Worm (Caenorhabditis elegans): ENCODE results near the gene C44H4.6.

Gene C44H4.6

ce11 chrX:14599245-14599644 lies at the start of gene C44H4.6:
TSS of gene C44H4.6 (minus strand) at chrX:14599345.
- TF ChIP-seq C38D4.7 (GFP tag; optimal IDR thresholded peaks at IDR 0.05): no peak

ce11 chrX:14645392-14645791 lies 46.2 kb upstream of the C44H4.6 start, which contains the start of gene F54E4.4:
TSS of gene F54E4.4 (minus strand) at chrX:14645492.
- TF ChIP-seq elt-2 (tag; optimal IDR thresholded peaks at IDR 0.05) (no peak), lim-6 (tag; optimal IDR thresholded peaks at IDR 0.05) (no peak), rnt-1 (tag; optimal IDR thresholded peaks at IDR 0.05) (no peak), nhr-11 (tag; optimal IDR thresholded peaks at IDR 0.05) (no peak), lin-11 (tag; optimal IDR thresholded peaks at IDR 0.05) (no peak), ceh-31 (tag; optimal IDR thresholded peaks at IDR 0.05) (no peak), ama-1 (optimal IDR thresholded peaks at IDR 0.05) (no peak)

ce11 chrX:14639941-14640340 lies 40.8 kb upstream of the C44H4.6 start:
- TF ChIP-seq nfya-1 (tag; optimal IDR thresholded peaks at IDR 0.05) (peak; percentile 35), ahr-1 (tag; optimal IDR thresholded peaks at IDR 0.05) (no peak), nhr-11 (tag; optimal IDR thresholded peaks at IDR 0.05) (no peak), madf-2 (tag; optimal IDR thresholded peaks at IDR 0.05) (no peak), ceh-19 (GFP tag; optimal IDR thresholded peaks at IDR 0.05) (no peak), ztf-16 (tag; optimal IDR thresholded peaks at IDR 0.05) (no peak), ceh-31 (tag; optimal IDR thresholded peaks at IDR 0.05) (peak; percentile 62), Y22D7AL.16 (tag; optimal IDR thresholded peaks at IDR 0.05) (no peak), F13H6.1 (tag; optimal IDR thresholded peaks at IDR 0.05) (no peak), syd-9 (tag; optimal IDR thresholded peaks at IDR 0.05) (no peak), sox-4 (tag; optimal IDR thresholded peaks at IDR 0.05) (no peak), dve-1 (tag; optimal IDR thresholded peaks at IDR 0.05) (no peak), hlh-8 (tag; optimal IDR thresholded peaks at IDR 0.05) (no peak), ref-2 (tag; optimal IDR thresholded peaks at IDR 0.05) (no peak), C38D4.7 (GFP tag; optimal IDR thresholded peaks at IDR 0.05) (no peak), sox-2 (GFP tag; IDR thresholded peaks at IDR 0.05) (no peak), ceh-18 (tag; optimal IDR thresholded peaks at IDR 0.05) (peak; percentile 79), npax-4 (tag; optimal IDR thresholded peaks at IDR 0.05) (no peak), ceh-14 (tag; optimal IDR thresholded peaks at IDR 0.05) (peak; percentile 45), pag-3 (tag; optimal IDR thresholded peaks at IDR 0.05; ENCODE audit: borderline replicate concordance) (peak; percentile 30), ceh-45 (GFP tag; IDR thresholded peaks at IDR 0.05) (no peak), lin-11 (tag; optimal IDR thresholded peaks at IDR 0.05) (no peak), ets-4 (tag; optimal IDR thresholded peaks at IDR 0.05) (no peak), sdc-2 (tag; optimal IDR thresholded peaks at IDR 0.05) (no peak), unc-42 (tag; optimal IDR thresholded peaks at IDR 0.05) (peak; percentile 86), elt-2 (tag; optimal IDR thresholded peaks at IDR 0.05) (no peak), pat-9 (tag; optimal IDR thresholded peaks at IDR 0.05) (no peak), tbx-2 (tag; optimal IDR thresholded peaks at IDR 0.05) (peak; percentile 30), nhr-232 (tag; optimal IDR thresholded peaks at IDR 0.05) (no peak), T23F11.4 (GFP tag; optimal IDR thresholded peaks at IDR 0.05) (no peak), pax-1 (tag; optimal IDR thresholded peaks at IDR 0.05) (no peak), pha-2 (tag; optimal IDR thresholded peaks at IDR 0.05) (no peak), C08G9.2 (tag; optimal IDR thresholded peaks at IDR 0.05) (no peak), K02D7.2 (tag; optimal IDR thresholded peaks at IDR 0.05) (no peak), eyg-1 (tag; optimal IDR thresholded peaks at IDR 0.05) (no peak), ceh-34 (tag; optimal IDR thresholded peaks at IDR 0.05) (peak; percentile 33), zip-5 (tag; optimal IDR thresholded peaks at IDR 0.05) (no peak), tbx-7 (tag; optimal IDR thresholded peaks at IDR 0.05) (no peak), dmd-4 (tag; optimal IDR thresholded peaks at IDR 0.05; ENCODE audit: borderline replicate concordance) (peak; percentile 51), che-1 (tag; optimal IDR thresholded peaks at IDR 0.05) (no peak), ceh-24 (tag; optimal IDR thresholded peaks at IDR 0.05) (no peak), fax-1 (tag; optimal IDR thresholded peaks at IDR 0.05) (no peak), gmeb-2 (tag; optimal IDR thresholded peaks at IDR 0.05) (no peak), ceh-9 (tag; optimal IDR thresholded peaks at IDR 0.05) (no peak)
